Fruit fly (Drosophila melanogaster): ENCODE results near the gene HP1D3csd.

HP1D3csd gene

dm6 chrX:19146421-19146952 is 43.5 kb upstream of the HP1D3csd start (continued):
- TF ChIP-seq CG11723 (GFP tag; optimal IDR thresholded peaks at IDR 0.05) (no peak), CG31365 (tag; optimal IDR thresholded peaks at IDR 0.05) (no peak), CG11398 (GFP tag; optimal IDR thresholded peaks at IDR 0.05) (no peak), slou (GFP tag; optimal IDR thresholded peaks at IDR 0.05) (no peak), trh (GFP tag; optimal IDR thresholded peaks at IDR 0.05) (peak; percentile 16), zfh1 (GFP tag; IDR thresholded peaks at IDR 0.05) (no peak), NC2β (GFP tag; optimal IDR thresholded peaks at IDR 0.05) (no peak), bcd (GFP tag; optimal IDR thresholded peaks at IDR 0.05) (no peak), Awh (GFP tag; IDR thresholded peaks at IDR 0.05) (no peak), ind (GFP tag; optimal IDR thresholded peaks at IDR 0.05) (peak; percentile 30), ERR (GFP tag; optimal IDR thresholded peaks at IDR 0.05) (no peak), hbn (GFP tag; IDR thresholded peaks at IDR 0.05; ENCODE audit: partially characterized antibody) (no peak), bowl (GFP tag; IDR thresholded peaks at IDR 0.05) (no peak), CG3995 (GFP tag; optimal IDR thresholded peaks at IDR 0.05) (no peak), D (optimal IDR thresholded peaks at IDR 0.05) (no peak), D (GFP tag; optimal IDR thresholded peaks at IDR 0.05) (no peak), mld (GFP tag; IDR thresholded peaks at IDR 0.05; ENCODE audit: partially characterized antibody) (no peak), Deaf1 (tag; optimal IDR thresholded peaks at IDR 0.05) (peak; percentile 29), CoRest (tag; optimal IDR thresholded peaks at IDR 0.05) (peak; percentile 17), CG9215 (GFP tag; IDR thresholded peaks at IDR 0.05) (0 out of 2 replicates have a peak, but pooled peaks have one; percentile 11), cato (GFP tag; optimal IDR thresholded peaks at IDR 0.05; ENCODE audit: borderline replicate concordance) (no peak), mam (GFP tag; optimal IDR thresholded peaks at IDR 0.05) (peak; percentile 41), Spps (tag; optimal IDR thresholded peaks at IDR 0.05) (no peak), eyg (GFP tag; optimal IDR thresholded peaks at IDR 0.05) (no peak), CG12391 (tag; optimal IDR thresholded peaks at IDR 0.05) (no peak), vnd (GFP tag; IDR thresholded peaks at IDR 0.05; ENCODE audit: partially characterized antibody) (no peak), Adf1 (GFP tag; IDR thresholded peaks at IDR 0.05) (no peak; the same call in 1 of the 2 replicates), bsh (GFP tag; optimal IDR thresholded peaks at IDR 0.05) (peak in 1 of 2 experiments; percentile 23), en (GFP tag; optimal IDR thresholded peaks at IDR 0.05) (no peak), Chrac-16 (GFP tag; optimal IDR thresholded peaks at IDR 0.05) (peak; percentile 32), onecut (GFP tag; IDR thresholded peaks at IDR 0.05) (no peak), GATAe (GFP tag; conservative IDR thresholded peaks at IDR 0.05) (peak; percentile 89), ac (GFP tag; optimal IDR thresholded peaks at IDR 0.05) (no peak), sim (GFP tag; IDR thresholded peaks at IDR 0.05) (no peak), cas (GFP tag; IDR thresholded peaks at IDR 0.05) (no peak), gcm (GFP tag; optimal IDR thresholded peaks at IDR 0.05) (no peak), CG10654 (GFP tag; optimal IDR thresholded peaks at IDR 0.05) (no peak), CG9876 (GFP tag; optimal IDR thresholded peaks at IDR 0.05) (no peak), Oaz (GFP tag; IDR thresholded peaks at IDR 0.05) (no peak), bigmax (GFP tag; optimal IDR thresholded peaks at IDR 0.05) (no peak), CG2678 (tag; optimal IDR thresholded peaks at IDR 0.05) (peak; percentile 31), grau (tag; optimal IDR thresholded peaks at IDR 0.05) (no peak), CG3847 (GFP tag; IDR thresholded peaks at IDR 0.05) (peak; percentile 14; the same call in 1 of the 2 replicates), Poxn (GFP tag; IDR thresholded peaks at IDR 0.05) (no peak), CG8478 (optimal IDR thresholded peaks at IDR 0.05) (peak; percentile 1), otp (GFP tag; IDR thresholded peaks at IDR 0.05) (peak; percentile 14; the same call in 1 of the 3 replicates), ranshi (GFP tag; IDR thresholded peaks at IDR 0.05) (no peak), CG1647 (GFP tag; optimal IDR thresholded peaks at IDR 0.05) (no peak), run (tag; optimal IDR thresholded peaks at IDR 0.05) (no peak), CG4328 (GFP tag; optimal IDR thresholded peaks at IDR 0.05) (no peak), Nf-YB (GFP tag; optimal IDR thresholded peaks at IDR 0.05) (no peak), CG10209 (GFP tag; optimal IDR thresholded peaks at IDR 0.05) (peak; percentile 24)
